Fruit fly (Drosophila melanogaster): ENCODE results near the gene eIF4E3.

Gene eIF4E3

dm6 chr3L:8191042-8191613 is 37.9 kb upstream of the eIF4E3 start, which contains the start of gene MED24 (continued):
- TF ChIP-seq p53 (GFP tag; optimal IDR thresholded peaks at IDR 0.05) (no peak), fd64A (GFP tag; optimal IDR thresholded peaks at IDR 0.05) (no peak), vnd (GFP tag; IDR thresholded peaks at IDR 0.05; ENCODE audit: partially characterized antibody) (no peak), D (optimal IDR thresholded peaks at IDR 0.05) (no peak), D (GFP tag; optimal IDR thresholded peaks at IDR 0.05) (no peak), ci (GFP tag; IDR thresholded peaks at IDR 0.05) (no peak), BEAF-32 (GFP tag; optimal IDR thresholded peaks at IDR 0.05) (peak; percentile 17), CG11456 (GFP tag; IDR thresholded peaks at IDR 0.05) (no peak), CG12155 (GFP tag; optimal IDR thresholded peaks at IDR 0.05) (no peak), gro (GFP tag; optimal IDR thresholded peaks at IDR 0.05) (no peak), Fer1 (GFP tag; optimal IDR thresholded peaks at IDR 0.05) (peak; percentile 9), CG3163 (GFP tag; optimal IDR thresholded peaks at IDR 0.05) (no peak), kni (GFP tag; optimal IDR thresholded peaks at IDR 0.05) (no peak), B-H2 (GFP tag; optimal IDR thresholded peaks at IDR 0.05) (peak; percentile 16), run (tag; optimal IDR thresholded peaks at IDR 0.05) (no peak), CG10654 (GFP tag; optimal IDR thresholded peaks at IDR 0.05) (no peak), chm (GFP tag; IDR thresholded peaks at IDR 0.05) (no peak), ara (GFP tag; IDR thresholded peaks at IDR 0.05) (no peak), dysf (GFP tag; IDR thresholded peaks at IDR 0.05) (no peak), disco-r (GFP tag; optimal IDR thresholded peaks at IDR 0.05) (no peak), dimm (GFP tag; IDR thresholded peaks at IDR 0.05) (no peak), BtbVII (GFP tag; optimal IDR thresholded peaks at IDR 0.05) (no peak), CG3065 (GFP tag; optimal IDR thresholded peaks at IDR 0.05) (no peak), CG12219 (GFP tag; optimal IDR thresholded peaks at IDR 0.05) (no peak), klu (GFP tag; IDR thresholded peaks at IDR 0.05) (no peak), cad (GFP tag; optimal IDR thresholded peaks at IDR 0.05) (no peak), CG9727 (GFP tag; optimal IDR thresholded peaks at IDR 0.05) (no peak), CG6765 (GFP tag; optimal IDR thresholded peaks at IDR 0.05) (no peak), so (GFP tag; IDR thresholded peaks at IDR 0.05) (no peak), CG34224 (GFP tag; IDR thresholded peaks at IDR 0.05; ENCODE audit: partially characterized antibody) (peak; percentile 22; the same call in 1 of the 3 replicates), Dll (GFP tag; IDR thresholded peaks at IDR 0.05; ENCODE audit: partially characterized antibody) (no peak), maf-S (GFP tag; optimal IDR thresholded peaks at IDR 0.05) (no peak), CG3847 (GFP tag; IDR thresholded peaks at IDR 0.05) (no peak), gsb (GFP tag; IDR thresholded peaks at IDR 0.05) (no peak), Max (GFP tag; optimal IDR thresholded peaks at IDR 0.05) (no peak), Myb (GFP tag; optimal IDR thresholded peaks at IDR 0.05) (no peak), Oaz (GFP tag; IDR thresholded peaks at IDR 0.05) (no peak), CG18011 (GFP tag; optimal IDR thresholded peaks at IDR 0.05) (no peak), CG17612 (GFP tag; IDR thresholded peaks at IDR 0.05) (no peak), dati (GFP tag; IDR thresholded peaks at IDR 0.05) (no peak), CG4404 (GFP tag; IDR thresholded peaks at IDR 0.05) (no peak), sqz (GFP tag; optimal IDR thresholded peaks at IDR 0.05) (no peak), onecut (GFP tag; IDR thresholded peaks at IDR 0.05) (no peak), Hr78 (GFP tag; optimal IDR thresholded peaks at IDR 0.05) (no peak), phol (tag; optimal IDR thresholded peaks at IDR 0.05) (peak; percentile 27), CG8290 (GFP tag; optimal IDR thresholded peaks at IDR 0.05) (no peak), CG8290 (tag; optimal IDR thresholded peaks at IDR 0.05) (no peak), CG10267 (tag; optimal IDR thresholded peaks at IDR 0.05) (peak; percentile 95), Dbx (GFP tag; IDR thresholded peaks at IDR 0.05) (no peak), ATbp (GFP tag; optimal IDR thresholded peaks at IDR 0.05) (no peak), HmgZ (tag; optimal IDR thresholded peaks at IDR 0.05) (no peak), Ptx1 (GFP tag; IDR thresholded peaks at IDR 0.05) (no peak), sima (GFP tag; optimal IDR thresholded peaks at IDR 0.05) (no peak)
